Worm (Caenorhabditis elegans) whole organism, L3 larva: ENCODE data around the gene Y54G11A.3.

ENCODE experiments used
- ZK546.5 ChIP-seq: sonication (generic microtip); optimal IDR thresholded peaks from 2 replicates; lab custom pipeline; 2017; ENCODE audit warnings: missing biosample characterization, missing genetic modification characterization
- aly-2 ChIP-seq: fragments of 150-350 bp; optimal IDR thresholded peaks from 2 replicates; lab custom pipeline; 2014; ENCODE audit warnings: missing biosample characterization, missing genetic modification characterization
- ceh-16 ChIP-seq: sonication (generic microtip); optimal IDR thresholded peaks from 2 replicates; lab custom pipeline; 2017; ENCODE audit warnings: missing biosample characterization, missing genetic modification characterization
- ceh-28 ChIP-seq: fragments of 150-350 bp; optimal IDR thresholded peaks from 2 replicates; lab custom pipeline; 2014; ENCODE audit warnings: missing biosample characterization, missing genetic modification reagents, missing genetic modification characterization
- ceh-82 ChIP-seq: fragments of 150-350 bp; optimal IDR thresholded peaks from 2 replicates; lab custom pipeline; 2014; ENCODE audit warnings: missing biosample characterization, missing genetic modification characterization
- ceh-9 ChIP-seq: sonication (generic microtip); optimal IDR thresholded peaks from 2 replicates; lab custom pipeline; 2018; ENCODE audit warnings: missing biosample characterization, missing genetic modification characterization
- daf-12 ChIP-seq: fragments of 150-350 bp; optimal IDR thresholded peaks from 2 replicates; lab custom pipeline; 2014; ENCODE audit warnings: missing biosample characterization, missing genetic modification reagents, missing genetic modification characterization
- egl-27 ChIP-seq: sonication (generic microtip); optimal IDR thresholded peaks from 4 replicates; lab custom pipeline; 2017; ENCODE audit warnings: missing biosample characterization, missing genetic modification reagents, missing genetic modification characterization
- egl-5 ChIP-seq: fragments of 150-350 bp; optimal IDR thresholded peaks from 2 replicates; lab custom pipeline; 2017; ENCODE audit warnings: missing biosample characterization, missing genetic modification reagents, missing genetic modification characterization, inconsistent platforms
- elt-1 ChIP-seq: fragments of 150-350 bp; optimal IDR thresholded peaks from 2 replicates; lab custom pipeline; 2014; ENCODE audit warnings: missing biosample characterization, missing genetic modification characterization
- elt-2 ChIP-seq: sonication (generic microtip); optimal IDR thresholded peaks from 2 replicates; lab custom pipeline; 2016; ENCODE audit warnings: missing genetic modification reagents, mild to moderate bottlenecking, missing genetic modification characterization, missing compliant biosample characterization
- eor-1 ChIP-seq, 2 experiments: fragments of 150-350 bp; optimal IDR thresholded peaks; 2 replicates each; lab custom pipeline; 2014 to 2018; ENCODE audit warnings: missing biosample characterization in 2 of 2, missing genetic modification characterization in 2 of 2
- fkh-10 ChIP-seq: sonication (generic microtip); optimal IDR thresholded peaks from 2 replicates; lab custom pipeline; 2017; ENCODE audit warnings: missing biosample characterization, missing genetic modification reagents, missing genetic modification characterization
- fkh-2 ChIP-seq: fragments of 150-350 bp; optimal IDR thresholded peaks from 2 replicates; lab custom pipeline; 2014; ENCODE audit warnings: missing biosample characterization, missing genetic modification reagents, missing genetic modification characterization
- fos-1 ChIP-seq: fragments of 150-350 bp; optimal IDR thresholded peaks from 2 replicates; lab custom pipeline; 2014; ENCODE audit warnings: missing biosample characterization, missing genetic modification characterization
- hmg-11 ChIP-seq: sonication (generic microtip); optimal IDR thresholded peaks from 2 replicates; lab custom pipeline; 2016; ENCODE audit warnings: missing genetic modification characterization, missing compliant biosample characterization
- jun-1 ChIP-seq: fragments of 150-350 bp; optimal IDR thresholded peaks from 2 replicates; lab custom pipeline; 2014; ENCODE audit warnings: missing biosample characterization, missing genetic modification reagents, missing genetic modification characterization
- lin-15B ChIP-seq: fragments of 150-350 bp; optimal IDR thresholded peaks from 2 replicates; lab custom pipeline; 2014; ENCODE audit warnings: missing biosample characterization, missing genetic modification characterization
- lin-39 ChIP-seq: fragments of 150-350 bp; optimal IDR thresholded peaks from 2 replicates; lab custom pipeline; 2018; ENCODE audit warnings: missing biosample characterization, missing genetic modification reagents, missing genetic modification characterization
- lsy-12 ChIP-seq: sonication (generic microtip); optimal IDR thresholded peaks from 2 replicates; lab custom pipeline; 2016; ENCODE audit warnings: mild to moderate bottlenecking, missing genetic modification characterization, missing compliant biosample characterization
- mdl-1 ChIP-seq: fragments of 150-350 bp; optimal IDR thresholded peaks from 2 replicates; lab custom pipeline; 2014; ENCODE audit warnings: missing biosample characterization, missing genetic modification characterization
- mml-1 ChIP-seq: fragments of 150-350 bp; sonication (generic microtip); optimal IDR thresholded peaks from 3 replicates; lab custom pipeline; 2014; ENCODE audit warnings: missing biosample characterization, missing genetic modification characterization
- nfya-1 ChIP-seq: sonication (generic microtip); optimal IDR thresholded peaks from 2 replicates; lab custom pipeline; 2017; ENCODE audit warnings: missing genetic modification characterization, mild to moderate bottlenecking, missing compliant biosample characterization, antibody characterized with exemption, moderate library complexity; ENCODE audit not compliant: insufficient read depth
- nhr-11 ChIP-seq: fragments of 150-350 bp; optimal IDR thresholded peaks from 2 replicates; lab custom pipeline; 2014; ENCODE audit warnings: missing biosample characterization, missing genetic modification characterization
- nhr-12 ChIP-seq: fragments of 150-350 bp; optimal IDR thresholded peaks from 2 replicates; lab custom pipeline; 2014; ENCODE audit warnings: missing biosample characterization, missing genetic modification characterization
- nhr-23 ChIP-seq: fragments of 150-350 bp; optimal IDR thresholded peaks from 2 replicates; lab custom pipeline; 2014; ENCODE audit warnings: missing biosample characterization, missing genetic modification reagents, missing genetic modification characterization
- nhr-25 ChIP-seq: sonication (generic microtip); optimal IDR thresholded peaks from 2 replicates; lab custom pipeline; 2017; ENCODE audit warnings: missing biosample characterization, missing genetic modification characterization
- nhr-28 ChIP-seq: fragments of 150-350 bp; optimal IDR thresholded peaks from 2 replicates; lab custom pipeline; 2014; ENCODE audit warnings: missing biosample characterization, missing genetic modification characterization
- nhr-43 ChIP-seq: sonication (generic microtip); optimal IDR thresholded peaks from 2 replicates; lab custom pipeline; 2016; ENCODE audit warnings: mild to moderate bottlenecking, missing genetic modification characterization, missing compliant biosample characterization; ENCODE audit not compliant: poor library complexity, severe bottlenecking
- nhr-76 ChIP-seq: fragments of 150-350 bp; sonication (generic microtip); optimal IDR thresholded peaks from 5 replicates; lab custom pipeline; 2014; ENCODE audit warnings: missing biosample characterization, missing genetic modification characterization
- nhr-77 ChIP-seq: fragments of 150-350 bp; optimal IDR thresholded peaks from 2 replicates; lab custom pipeline; 2014; ENCODE audit warnings: missing biosample characterization, missing genetic modification characterization
- pha-4 ChIP-seq: fragments of 150-350 bp; optimal IDR thresholded peaks from 2 replicates; lab custom pipeline; 2014; ENCODE audit warnings: missing biosample characterization, missing genetic modification reagents, missing genetic modification characterization
- pqm-1 ChIP-seq: fragments of 150-350 bp; optimal IDR thresholded peaks from 2 replicates; lab custom pipeline; 2017; ENCODE audit warnings: missing biosample characterization, missing genetic modification characterization, inconsistent platforms
- sea-2 ChIP-seq: fragments of 150-350 bp; sonication (generic microtip); optimal IDR thresholded peaks from 4 replicates; lab custom pipeline; 2014; ENCODE audit warnings: missing biosample characterization, missing genetic modification reagents, missing genetic modification characterization
- skn-1 ChIP-seq: fragments of 150-350 bp; optimal IDR thresholded peaks from 2 replicates; lab custom pipeline; 2014; ENCODE audit warnings: missing biosample characterization, missing genetic modification characterization
- snpc-4 ChIP-seq: fragments of 150-350 bp; optimal IDR thresholded peaks from 2 replicates; lab custom pipeline; 2014; ENCODE audit warnings: missing biosample characterization, missing genetic modification characterization
- tbx-2 ChIP-seq: sonication (generic microtip); optimal IDR thresholded peaks from 2 replicates; lab custom pipeline; 2016; ENCODE audit warnings: mild to moderate bottlenecking, missing genetic modification characterization, missing compliant biosample characterization
- unc-39 ChIP-seq: sonication (generic microtip); optimal IDR thresholded peaks from 4 replicates; lab custom pipeline; 2017; ENCODE audit warnings: missing biosample characterization, missing genetic modification characterization
- unc-62 ChIP-seq: fragments of 150-350 bp; sonication (generic microtip); optimal IDR thresholded peaks from 4 replicates; lab custom pipeline; 2014; ENCODE audit warnings: missing biosample characterization, missing genetic modification reagents, missing genetic modification characterization
- zag-1 ChIP-seq: fragments of 150-350 bp; optimal IDR thresholded peaks from 2 replicates; lab custom pipeline; 2014; ENCODE audit warnings: missing biosample characterization, missing genetic modification characterization
- ztf-11 ChIP-seq: fragments of 150-350 bp; optimal IDR thresholded peaks from 2 replicates; lab custom pipeline; 2014; ENCODE audit warnings: missing biosample characterization, missing genetic modification characterization
- ztf-4 ChIP-seq: fragments of 150-350 bp; optimal IDR thresholded peaks from 2 replicates; lab custom pipeline; 2014; ENCODE audit warnings: missing biosample characterization, missing genetic modification characterization

Gene Y54G11A.3

DNA sequence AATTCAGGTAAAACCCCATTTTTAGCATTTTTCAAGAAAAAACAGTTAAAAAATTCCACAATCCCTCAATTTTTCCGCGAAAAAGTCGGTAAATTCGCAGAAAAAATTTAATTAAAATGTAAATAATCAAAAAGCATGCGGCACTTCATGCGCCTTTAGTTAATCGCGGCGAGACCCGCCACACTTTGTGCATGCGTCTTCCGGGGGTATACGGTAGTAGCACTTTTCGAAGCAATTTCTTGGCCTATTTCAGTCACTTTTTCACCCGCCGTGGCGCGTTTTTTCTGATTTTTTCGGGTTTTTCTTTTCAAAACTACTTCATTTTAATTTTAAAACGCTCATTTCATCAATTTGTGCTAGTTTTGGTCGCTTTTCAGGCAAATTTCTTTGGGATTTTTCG lies 29.2 kb upstream of the Y54G11A.3 start:
- TF ChIP-seq mml-1 (tag; lab: Kevin White, UChicago) = no peak
- TF ChIP-seq, all 47 proteins: peak for 0

- peak; percentile 46 for TF ChIP-seq jun-1
- peak; percentile 69 for TF ChIP-seq elt-2 (tag; lab: Kevin White, UChicago)
- peak; percentile 9 for TF ChIP-seq sea-2
- peak; percentile 19 for TF ChIP-seq nfya-1
- peak; percentile 52 for TF ChIP-seq pqm-1 (tag; lab: Kevin White, UChicago)
- no peak for TF ChIP-seq nhr-28
- peak; percentile 42 for TF ChIP-seq snpc-4 (tag; lab: Kevin White, UChicago)
- peak; percentile 42 for TF ChIP-seq pha-4 (tag; lab: Kevin White, UChicago)
- peak; percentile 87 for TF ChIP-seq nhr-25 (tag; lab: Kevin White, UChicago)
- no peak for TF ChIP-seq nhr-76 (tag; lab: Kevin White, UChicago)
Observed at ce11 chrII:14247748-14248502, 28.5 kb upstream of the Y54G11A.3 start.

- peak; percentile 75 for TF ChIP-seq hmg-11 (tag; lab: Kevin White, UChicago)
- no peak for TF ChIP-seq fkh-10 (GFP tag; lab: Kevin White, UChicago)
- no peak for TF ChIP-seq fkh-2
- TF ChIP-seq nhr-25 (tag; lab: Kevin White, UChicago) = peak; percentile 43
- no peak for TF ChIP-seq fos-1 (tag; lab: Kevin White, UChicago)
- no peak for TF ChIP-seq ZK546.5 (tag; lab: Kevin White, UChicago)
- no peak for TF ChIP-seq sea-2
- no peak for TF ChIP-seq ztf-11 (tag; lab: Kevin White, UChicago)
- no peak for TF ChIP-seq egl-27 (tag; lab: Kevin White, UChicago)
- no peak for TF ChIP-seq eor-1 (tag; optimal IDR thresholded peaks at IDR 0.05; lab: Kevin White, UChicago)
- no peak for TF ChIP-seq nhr-12
- TF ChIP-seq ztf-4 (tag; lab: Kevin White, UChicago) = no peak
- TF ChIP-seq tbx-2 (tag; lab: Kevin White, UChicago) = no peak
- no peak for TF ChIP-seq ceh-9
- TF ChIP-seq ceh-82 (tag; lab: Kevin White, UChicago) = no peak
- TF ChIP-seq mdl-1 = peak; percentile 70
- TF ChIP-seq nhr-11 = no peak
- no peak for TF ChIP-seq nhr-43 (tag; lab: Kevin White, UChicago)
- TF ChIP-seq unc-39 (tag; lab: Kevin White, UChicago) = no peak
- TF ChIP-seq skn-1 (tag; lab: Kevin White, UChicago) = no peak
- no peak for TF ChIP-seq nhr-23 (tag; lab: Kevin White, UChicago)
- TF ChIP-seq pha-4 (tag; lab: Kevin White, UChicago) = peak; percentile 45
- peak; percentile 62 for TF ChIP-seq nfya-1
- TF ChIP-seq nhr-77 = no peak
- no peak for TF ChIP-seq lsy-12 (tag; lab: Kevin White, UChicago)
- TF ChIP-seq snpc-4 (tag; lab: Kevin White, UChicago) = peak; percentile 47
- no peak for TF ChIP-seq zag-1 (tag; lab: Kevin White, UChicago)
- no peak for TF ChIP-seq elt-1 (tag; lab: Kevin White, UChicago)
- TF ChIP-seq daf-12 = no peak
- peak; percentile 38 for TF ChIP-seq elt-2 (tag; lab: Kevin White, UChicago)
- TF ChIP-seq aly-2 = no peak
- TF ChIP-seq ceh-28 (tag; lab: Kevin White, UChicago) = peak; percentile 51
- no peak for TF ChIP-seq mml-1 (tag; lab: Kevin White, UChicago)
- TF ChIP-seq jun-1 = no peak
- TF ChIP-seq lin-39 (tag; lab: Kevin White, UChicago) = peak; percentile 20
- no peak for TF ChIP-seq nhr-28
- no peak for TF ChIP-seq egl-5 (tag; lab: Kevin White, UChicago)
- peak; percentile 18 for TF ChIP-seq lin-15B (tag; lab: Kevin White, UChicago)
- no peak for TF ChIP-seq unc-62 (GFP tag; lab: Kevin White, UChicago)
- no peak for TF ChIP-seq pqm-1 (tag; lab: Kevin White, UChicago)
- TF ChIP-seq ceh-16 (tag; lab: Kevin White, UChicago) = no peak
Observed at ce11 chrII:14249489-14249888, 26.9 kb upstream of the Y54G11A.3 start.
